4 worm cellular contexts compared by ENCODE assay signal in genomic region chrIII:10844873-10845272, ce11.
TF ChIP-seq lines count a peak whose summit lies in the region.

TSS of gene pde-12 (minus strand) at chrIII:10845020.

TF ChIP-seq in whole organism, L2 larva, 48 proteins besides CTCF, POLR2A, EP300 and RAD21 (continued from another document):
- TF ChIP-seq ama-1 (optimal IDR thresholded peaks at IDR 0.05; lab: Kevin White, UChicago) (no peak), Y55F3AM.14 (GFP tag; optimal IDR thresholded peaks at IDR 0.05; lab: Kevin White, UChicago) (no peak), gmeb-1 (tag; optimal IDR thresholded peaks at IDR 0.05; lab: Kevin White, UChicago) (peak; percentile 91), lin-13 (GFP tag; optimal IDR thresholded peaks at IDR 0.05; lab: Kevin White, UChicago) (peak; percentile 86), alr-1 (tag; optimal IDR thresholded peaks at IDR 0.05; lab: Kevin White, UChicago) (no peak), sem-4 (tag; optimal IDR thresholded peaks at IDR 0.05; lab: Kevin White, UChicago) (peak; percentile 10), nhr-21 (tag; optimal IDR thresholded peaks at IDR 0.05; lab: Kevin White, UChicago) (peak; percentile 84), nhr-12 (tag; optimal IDR thresholded peaks at IDR 0.05; lab: Kevin White, UChicago) (no peak), zag-1 (tag; optimal IDR thresholded peaks at IDR 0.05; lab: Kevin White, UChicago) (no peak), unc-62 (GFP tag; optimal IDR thresholded peaks at IDR 0.05; lab: Kevin White, UChicago) (no peak), nhr-11 (tag; optimal IDR thresholded peaks at IDR 0.05; lab: Kevin White, UChicago) (no peak), ztf-4 (tag; optimal IDR thresholded peaks at IDR 0.05; lab: Kevin White, UChicago) (peak; percentile 46), ztf-11 (tag; optimal IDR thresholded peaks at IDR 0.05; lab: Kevin White, UChicago) (no peak), nhr-6 (tag; optimal IDR thresholded peaks at IDR 0.05; lab: Kevin White, UChicago) (peak; percentile 75), blmp-1 (tag; optimal IDR thresholded peaks at IDR 0.05; lab: Kevin White, UChicago; ENCODE audit: insufficient read depth) (peak; percentile 13), dmd-4 (tag; optimal IDR thresholded peaks at IDR 0.05; lab: Kevin White, UChicago) (no peak), nhr-237 (tag; optimal IDR thresholded peaks at IDR 0.05; lab: Kevin White, UChicago) (peak; percentile 17), sma-9 (GFP tag; optimal IDR thresholded peaks at IDR 0.05; lab: Kevin White, UChicago) (no peak), sma-9 (tag; optimal IDR thresholded peaks at IDR 0.05; lab: Kevin White, UChicago) (no peak), lin-11 (tag; optimal IDR thresholded peaks at IDR 0.05; lab: Kevin White, UChicago) (peak; percentile 77), unc-39 (tag; optimal IDR thresholded peaks at IDR 0.05; lab: Kevin White, UChicago) (no peak), unc-55 (GFP tag; optimal IDR thresholded peaks at IDR 0.05; lab: Kevin White, UChicago) (peak; percentile 87), mdl-1 (tag; optimal IDR thresholded peaks at IDR 0.05; lab: Kevin White, UChicago) (peak in 1 of 2 experiments; percentile 23), nhr-77 (tag; optimal IDR thresholded peaks at IDR 0.05; lab: Kevin White, UChicago) (peak; percentile 75), lsy-2 (tag; optimal IDR thresholded peaks at IDR 0.05; lab: Kevin White, UChicago) (peak; percentile 87 to 92)

TF ChIP-seq in whole organism, L4 larva, 104 proteins besides CTCF, POLR2A, EP300 and RAD21 (continued from another document and continues in another):
- TF ChIP-seq mes-2 (tag; optimal IDR thresholded peaks at IDR 0.05; lab: Kevin White, UChicago; ENCODE audit: poor library complexity, severe bottlenecking) = peak; percentile 96
- TF ChIP-seq nhr-48 (tag; optimal IDR thresholded peaks at IDR 0.05; lab: Kevin White, UChicago) = peak; percentile 43
- no peak for TF ChIP-seq ZK546.5 (tag; optimal IDR thresholded peaks at IDR 0.05; lab: Kevin White, UChicago)
- TF ChIP-seq nhr-237 (tag; optimal IDR thresholded peaks at IDR 0.05; lab: Kevin White, UChicago) = no peak
- TF ChIP-seq F37D6.2 (tag; optimal IDR thresholded peaks at IDR 0.05; lab: Kevin White, UChicago) = peak; percentile 68
- peak; percentile 86 for TF ChIP-seq nhr-102 (tag; optimal IDR thresholded peaks at IDR 0.05; lab: Kevin White, UChicago)
- peak; percentile 33 for TF ChIP-seq lin-13 (GFP tag; optimal IDR thresholded peaks at IDR 0.05; lab: Kevin White, UChicago)
- 0 out of 2 replicates have a peak, but pooled peaks have one; percentile 54 for TF ChIP-seq saeg-2 (GFP tag; IDR thresholded peaks at IDR 0.05; lab: Robert Waterston, UW)
- peak; percentile 44 for TF ChIP-seq nhr-28 (tag; optimal IDR thresholded peaks at IDR 0.05; lab: Kevin White, UChicago)
- TF ChIP-seq Y75B8A.6 (GFP tag; IDR thresholded peaks at IDR 0.05; lab: Robert Waterston, UW) = no peak
- TF ChIP-seq Y48G9A.11 (GFP tag; IDR thresholded peaks at IDR 0.05; lab: Robert Waterston, UW) = no peak
- peak in 1 of 2 experiments; percentile 33 for TF ChIP-seq daf-16 (GFP tag; optimal IDR thresholded peaks at IDR 0.05; lab: Kevin White, UChicago)
- peak; percentile 39 for TF ChIP-seq daf-16 (tag; optimal IDR thresholded peaks at IDR 0.05; lab: Kevin White, UChicago)
- TF ChIP-seq madf-9 (GFP tag; conservative IDR thresholded peaks at IDR 0.05; lab: Robert Waterston, UW) = peak; percentile 52; the same call in 1 of the 2 replicates
- TF ChIP-seq unc-130 (GFP tag; optimal IDR thresholded peaks at IDR 0.05; lab: Kevin White, UChicago) = no peak
- TF ChIP-seq nhr-42 (GFP tag; IDR thresholded peaks at IDR 0.05; lab: Robert Waterston, UW) = peak; percentile 65; the same call in 1 of the 2 replicates
- TF ChIP-seq dve-1 (tag; optimal IDR thresholded peaks at IDR 0.05; lab: Kevin White, UChicago; ENCODE audit: insufficient read depth) = peak; percentile 85
- peak; percentile 63 for TF ChIP-seq spr-3 (GFP tag; optimal IDR thresholded peaks at IDR 0.05; lab: Kevin White, UChicago)
- TF ChIP-seq T20F7.1 (GFP tag; optimal IDR thresholded peaks at IDR 0.05; lab: Kevin White, UChicago) = peak; percentile 59
- TF ChIP-seq duxl-1 (tag; optimal IDR thresholded peaks at IDR 0.05; lab: Kevin White, UChicago; ENCODE audit: poor library complexity) = no peak
- peak; percentile 61 for TF ChIP-seq nhr-77 (tag; optimal IDR thresholded peaks at IDR 0.05; lab: Kevin White, UChicago)
- TF ChIP-seq unc-39 (tag; optimal IDR thresholded peaks at IDR 0.05; lab: Kevin White, UChicago) = no peak
- TF ChIP-seq arid-1 (GFP tag; conservative IDR thresholded peaks at IDR 0.05; lab: Robert Waterston, UW) = 0 out of 2 replicates have a peak, but pooled peaks have one; percentile 35
- TF ChIP-seq snpc-1.2 (GFP tag; IDR thresholded peaks at IDR 0.05; lab: Robert Waterston, UW) = no peak
- peak; percentile 80 for TF ChIP-seq zip-2 (tag; optimal IDR thresholded peaks at IDR 0.05; lab: Kevin White, UChicago)
- TF ChIP-seq pqm-1 (tag; optimal IDR thresholded peaks at IDR 0.05; lab: Kevin White, UChicago) = no peak
- TF ChIP-seq nhr-111 (GFP tag; optimal IDR thresholded peaks at IDR 0.05; lab: Kevin White, UChicago) = no peak
- peak; percentile 50; the same call in 1 of the 2 replicates for TF ChIP-seq mdt-29 (GFP tag; IDR thresholded peaks at IDR 0.05; lab: Robert Waterston, UW)
- TF ChIP-seq egl-27 (tag; optimal IDR thresholded peaks at IDR 0.05; lab: Kevin White, UChicago) = no peak
- TF ChIP-seq F26F4.8 (GFP tag; conservative IDR thresholded peaks at IDR 0.05; lab: Robert Waterston, UW) = no peak
- TF ChIP-seq aly-2 (tag; optimal IDR thresholded peaks at IDR 0.05; lab: Kevin White, UChicago) = no peak
- no peak for TF ChIP-seq tag-97 (GFP tag; IDR thresholded peaks at IDR 0.05; lab: Robert Waterston, UW)
- TF ChIP-seq spr-1 (tag; optimal IDR thresholded peaks at IDR 0.05; lab: Kevin White, UChicago) = peak; percentile 68
- TF ChIP-seq hlh-30 (tag; optimal IDR thresholded peaks at IDR 0.05; lab: Kevin White, UChicago; ENCODE audit: insufficient read depth) = peak; percentile 61
- TF ChIP-seq lin-38 (GFP tag; IDR thresholded peaks at IDR 0.05; lab: Robert Waterston, UW) = peak; percentile 89

TF ChIP-seq in whole organism, late embryonic, 69 proteins besides CTCF, POLR2A, EP300 and RAD21 (continued from another document):
- TF ChIP-seq ceh-34 (tag; optimal IDR thresholded peaks at IDR 0.05; lab: Kevin White, UChicago) (no peak), pros-1 (tag; optimal IDR thresholded peaks at IDR 0.05; lab: Kevin White, UChicago) (no peak), hlh-13 (GFP tag; optimal IDR thresholded peaks at IDR 0.05; lab: Kevin White, UChicago) (no peak), fkh-6 (tag; optimal IDR thresholded peaks at IDR 0.05; lab: Kevin White, UChicago) (no peak), madf-2 (tag; optimal IDR thresholded peaks at IDR 0.05; lab: Kevin White, UChicago) (no peak), ztf-16 (tag; optimal IDR thresholded peaks at IDR 0.05; lab: Kevin White, UChicago) (peak; percentile 44), mec-3 (tag; optimal IDR thresholded peaks at IDR 0.05; lab: Kevin White, UChicago; ENCODE audit: borderline replicate concordance) (no peak), dve-1 (tag; optimal IDR thresholded peaks at IDR 0.05; lab: Kevin White, UChicago) (no peak), gmeb-2 (tag; optimal IDR thresholded peaks at IDR 0.05; lab: Kevin White, UChicago) (no peak), ceh-18 (tag; optimal IDR thresholded peaks at IDR 0.05; lab: Kevin White, UChicago) (peak; percentile 29), pat-9 (tag; optimal IDR thresholded peaks at IDR 0.05; lab: Kevin White, UChicago) (peak; percentile 16), rnt-1 (tag; optimal IDR thresholded peaks at IDR 0.05; lab: Kevin White, UChicago) (no peak), lim-6 (tag; optimal IDR thresholded peaks at IDR 0.05; lab: Kevin White, UChicago) (no peak), hlh-15 (tag; optimal IDR thresholded peaks at IDR 0.05; lab: Kevin White, UChicago) (no peak)

TF ChIP-seq in whole organism, mixed stage, embryonic, 35 proteins besides CTCF, POLR2A, EP300 and RAD21 (continued from another document):
- peak; percentile 40 for TF ChIP-seq sptf-1 (tag; optimal IDR thresholded peaks at IDR 0.05; lab: Kevin White, UChicago)
- TF ChIP-seq nhr-237 (tag; optimal IDR thresholded peaks at IDR 0.05; lab: Kevin White, UChicago) = peak; percentile 8
